Fruit fly (Drosophila melanogaster): ENCODE results near the gene naz.

DNA sequence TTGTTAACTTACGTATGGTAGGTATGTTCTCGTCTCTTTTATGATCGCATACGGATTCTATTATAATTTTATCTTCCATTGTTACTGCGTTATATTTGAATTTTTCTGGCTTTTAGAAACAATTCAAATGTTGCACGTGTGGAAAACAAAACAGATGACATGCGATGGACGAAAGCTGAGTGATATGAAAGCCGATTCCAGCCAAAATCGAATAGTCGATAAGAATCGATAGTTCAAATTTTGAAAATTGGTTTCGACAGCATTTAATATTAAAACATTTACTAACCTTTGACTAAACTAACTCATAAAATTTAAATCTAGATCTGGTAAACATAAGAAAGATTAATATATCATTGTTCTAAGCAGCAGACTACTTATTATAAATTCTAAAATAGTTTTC is 27.2 kb downstream of the naz start, which contains the start of gene Polr1E:
- TF ChIP-seq CG7101 (tag; optimal IDR thresholded peaks at IDR 0.05) (no peak), ovo (GFP tag; optimal IDR thresholded peaks at IDR 0.05) (no peak), cic (GFP tag; optimal IDR thresholded peaks at IDR 0.05) (no peak), CG7045 (GFP tag; optimal IDR thresholded peaks at IDR 0.05) (no peak), CG11617 (GFP tag; optimal IDR thresholded peaks at IDR 0.05) (no peak), CG1620 (GFP tag; optimal IDR thresholded peaks at IDR 0.05) (no peak), kay (GFP tag; ENCODE audit: borderline replicate concordance) (no peak), tj (GFP tag; optimal IDR thresholded peaks at IDR 0.05) (no peak), cnc (optimal IDR thresholded peaks at IDR 0.05) (no peak)

Data from whole organism, adult.